Fruit fly (Drosophila melanogaster) whole organism: ENCODE results near the gene msps.

Experiments used
- CG8478 ChIP-seq: fragments of >200 bp; optimal IDR thresholded peaks from 2 replicates; lab custom pipeline; 2018; ENCODE audit warnings: inconsistent platforms
- Dll ChIP-seq: fragments of >200 bp; optimal IDR thresholded peaks from 2 replicates; lab custom pipeline; 2017
- EcR ChIP-seq, 2 experiments: fragments of >200 bp; optimal IDR thresholded peaks; 2 replicates each; lab custom pipeline; 2017; ENCODE audit warnings: missing biosample characterization in 2 of 2, missing genetic modification characterization in 2 of 2, missing genetic modification reagents in 2 of 2
- pan ChIP-seq: fragments of >200 bp; optimal IDR thresholded peaks from 2 replicates; lab custom pipeline; 2017
- psq ChIP-seq: fragments of >200 bp; optimal IDR thresholded peaks from 2 replicates; lab custom pipeline; 2017
- usp ChIP-seq: fragments of >200 bp; optimal IDR thresholded peaks from 2 replicates; lab custom pipeline; 2017; ENCODE audit warnings: missing biosample characterization, missing genetic modification characterization, mixed read lengths

The msps gene

DNA sequence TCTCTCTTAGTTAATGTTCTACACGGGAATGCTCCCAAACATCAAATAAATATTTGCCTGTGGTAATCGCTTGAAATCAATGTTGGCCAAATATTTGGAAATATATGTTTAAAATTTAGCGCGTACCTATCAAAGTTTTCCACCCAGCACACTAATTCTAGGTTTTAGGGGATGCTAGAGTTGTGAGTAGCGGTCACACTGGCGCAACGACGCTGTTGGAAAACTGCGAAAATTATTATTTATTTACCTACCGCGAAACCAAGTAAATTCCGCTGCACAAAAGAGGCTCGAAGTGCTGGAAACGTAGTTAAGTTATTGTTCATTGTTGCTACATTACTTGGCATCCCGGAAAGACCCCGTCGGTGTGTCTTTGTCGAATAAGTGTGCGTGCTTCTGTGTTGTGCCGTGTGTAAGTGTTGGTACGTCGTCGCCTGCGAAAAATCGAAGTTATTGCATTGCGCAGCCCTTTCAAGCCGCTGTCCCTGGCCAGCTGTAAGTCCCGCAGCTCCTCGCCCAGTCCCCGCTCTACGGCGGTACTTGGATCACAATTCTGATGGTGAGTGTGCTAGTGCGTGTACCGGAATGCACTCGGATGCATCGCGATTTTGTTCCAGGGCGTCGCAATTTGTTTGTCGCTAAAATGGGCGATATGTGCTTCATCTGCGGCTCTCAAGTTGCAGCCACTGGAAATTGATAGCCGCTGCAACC lies at the start of gene msps:
Gene msps, plus strand, starts transcription at position 181 of the 708 bp plus-strand sequence.
- TF ChIP-seq EcR (GFP tag; optimal IDR thresholded peaks at IDR 0.05; lab: Kevin White, UChicago) (no peak), psq (lab: Kevin White, UChicago) (no peak), CG8478 (lab: Kevin White, UChicago) (no peak), usp (GFP tag; lab: Kevin White, UChicago) (no peak), pan (lab: Kevin White, UChicago) (no peak), Dll (no peak)

DNA sequence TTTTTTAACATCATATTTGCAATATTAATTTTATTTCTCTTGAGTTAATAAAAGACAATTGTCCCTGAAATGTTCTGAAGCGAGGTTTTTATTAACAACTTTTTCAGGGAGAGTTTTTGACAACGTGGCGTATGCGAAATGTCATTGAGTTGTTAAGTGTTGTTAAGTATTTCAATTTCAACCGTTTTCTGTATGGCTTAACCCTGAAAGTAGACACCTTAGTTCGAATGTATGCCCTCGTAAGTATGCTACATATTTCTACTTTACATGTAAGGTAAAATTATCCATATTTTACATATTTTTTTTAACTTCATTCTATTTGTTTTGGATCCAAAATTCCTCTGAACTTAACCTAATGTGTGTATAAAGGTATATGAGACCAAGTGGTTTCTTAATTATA lies 46.6 kb upstream of the msps start:
- TF ChIP-seq pan (lab: Kevin White, UChicago) (no peak), Dll (no peak), CG8478 (lab: Kevin White, UChicago) (no peak)

DNA sequence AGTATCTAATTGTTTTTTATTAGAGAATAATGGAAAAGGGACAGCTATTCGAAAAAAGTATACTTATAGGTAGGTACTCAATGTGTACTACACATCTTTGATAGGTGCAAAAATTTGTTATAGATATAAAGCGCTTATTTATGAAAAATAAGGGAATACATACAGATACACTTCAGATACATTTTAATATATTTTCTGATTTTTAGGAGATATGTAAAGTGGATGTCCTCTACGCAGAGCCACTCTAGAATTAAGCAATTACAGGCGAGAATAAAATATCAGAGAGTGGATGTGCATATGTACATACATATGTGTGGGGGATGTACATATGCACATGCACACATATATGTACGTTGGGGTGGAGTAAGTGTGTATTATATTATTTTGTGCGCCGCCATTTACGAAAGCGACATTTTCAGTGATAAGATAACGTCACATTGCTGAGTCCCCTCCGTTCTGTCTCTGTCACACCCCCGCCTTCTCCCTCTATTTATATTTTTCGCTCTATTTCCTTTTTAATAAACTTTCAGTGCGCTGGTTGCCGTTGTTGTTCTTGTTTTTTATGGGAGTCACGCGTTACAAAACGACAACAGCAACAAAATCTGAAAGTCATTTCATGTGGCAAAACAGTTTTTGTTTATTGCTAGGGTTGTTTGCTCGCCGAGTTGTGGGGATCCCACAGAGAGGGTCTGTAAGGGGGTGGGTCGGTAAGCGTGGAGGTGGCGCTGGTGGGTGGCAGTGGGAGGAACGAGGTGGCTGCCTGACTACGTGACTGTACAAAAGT lies 45.7 kb upstream of the msps start:
- TF ChIP-seq usp (GFP tag; lab: Kevin White, UChicago) (no peak), EcR (GFP tag; optimal IDR thresholded peaks at IDR 0.05; lab: Kevin White, UChicago) (no peak), pan (lab: Kevin White, UChicago) (no peak)

DNA sequence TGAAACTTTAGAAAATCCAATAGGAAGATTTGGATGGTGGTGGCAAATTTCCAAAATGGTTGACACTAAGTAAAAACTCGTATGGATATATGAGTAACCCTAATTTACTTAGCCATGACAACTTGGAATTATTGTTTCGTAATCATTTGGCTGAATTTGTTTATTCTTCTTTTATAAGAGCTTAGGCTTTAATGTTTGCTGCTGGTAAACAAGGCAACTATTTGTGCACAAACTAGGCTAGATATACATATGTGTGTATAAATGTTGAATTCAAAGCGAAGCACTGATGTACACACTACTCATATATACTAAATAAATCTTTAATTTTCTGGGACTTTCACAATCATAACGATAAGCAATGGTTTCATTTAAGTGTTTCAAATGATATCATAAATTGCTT lies 44.7 kb upstream of the msps start:
- TF ChIP-seq pan (lab: Kevin White, UChicago), result no peak
- no peak for TF ChIP-seq usp (GFP tag; lab: Kevin White, UChicago)
- TF ChIP-seq EcR (GFP tag; optimal IDR thresholded peaks at IDR 0.05; lab: Kevin White, UChicago), result no peak
- no peak for TF ChIP-seq Dll
- TF ChIP-seq psq (lab: Kevin White, UChicago), result no peak
- no peak for TF ChIP-seq CG8478 (lab: Kevin White, UChicago)

DNA sequence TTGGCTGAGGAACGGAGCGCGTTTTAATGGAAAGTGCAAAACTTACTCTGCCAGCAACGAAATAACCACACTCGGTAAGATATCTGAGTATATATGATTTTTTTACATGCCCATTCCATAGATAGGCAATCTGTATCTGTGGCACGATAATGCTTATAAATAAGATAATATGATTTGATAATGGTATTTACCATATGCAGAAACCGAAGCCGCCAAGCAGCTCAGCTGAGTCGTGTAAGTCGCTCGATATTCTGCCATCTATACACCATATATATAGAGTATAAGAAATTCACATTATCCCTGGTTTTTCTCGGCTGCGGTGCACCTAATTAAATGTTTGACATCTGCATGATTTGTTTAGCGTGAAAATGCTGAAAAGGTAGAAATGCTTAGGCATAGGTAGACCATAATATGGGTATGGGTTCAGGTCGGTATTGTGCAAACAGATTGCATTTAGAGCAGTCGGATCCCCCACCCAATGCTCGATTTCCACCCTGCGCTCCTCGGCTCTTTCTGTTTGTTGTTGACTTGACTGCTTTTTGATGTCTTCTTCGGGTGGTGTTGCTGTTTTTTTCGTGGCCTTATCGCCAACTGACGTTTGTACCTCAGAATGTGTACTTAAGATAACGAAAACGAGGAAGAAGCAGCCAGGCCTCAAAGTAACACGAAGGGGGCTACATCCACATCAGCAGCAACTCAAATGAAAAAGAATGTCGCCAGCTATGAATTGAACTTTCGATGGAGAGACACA lies 43.6 kb upstream of the msps start:
- TF ChIP-seq Dll (no peak), psq (lab: Kevin White, UChicago) (no peak), pan (lab: Kevin White, UChicago) (no peak), EcR (GFP tag; optimal IDR thresholded peaks at IDR 0.05; lab: Kevin White, UChicago) (no peak), CG8478 (lab: Kevin White, UChicago) (no peak), usp (GFP tag; lab: Kevin White, UChicago) (no peak)

DNA sequence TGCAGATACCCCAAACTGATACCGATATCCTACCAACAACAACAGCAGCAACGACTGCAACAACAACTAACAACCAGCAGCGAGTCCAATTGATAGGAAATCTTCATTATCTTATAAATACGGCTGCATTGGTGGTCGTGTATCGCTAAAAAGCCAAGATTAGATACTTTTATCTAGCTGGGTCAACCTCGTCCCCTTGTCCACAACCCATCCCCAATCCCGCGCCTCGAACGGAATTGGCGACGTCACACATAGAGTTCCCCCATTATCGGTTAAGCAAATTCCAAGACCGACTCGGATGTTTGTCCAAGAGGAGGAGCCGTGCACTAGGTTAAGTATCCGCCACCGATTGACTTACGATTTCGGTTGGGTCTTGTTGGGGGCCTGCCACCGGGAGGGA lies 42.3 kb upstream of the msps start:
- TF ChIP-seq psq (lab: Kevin White, UChicago), result no peak

DNA sequence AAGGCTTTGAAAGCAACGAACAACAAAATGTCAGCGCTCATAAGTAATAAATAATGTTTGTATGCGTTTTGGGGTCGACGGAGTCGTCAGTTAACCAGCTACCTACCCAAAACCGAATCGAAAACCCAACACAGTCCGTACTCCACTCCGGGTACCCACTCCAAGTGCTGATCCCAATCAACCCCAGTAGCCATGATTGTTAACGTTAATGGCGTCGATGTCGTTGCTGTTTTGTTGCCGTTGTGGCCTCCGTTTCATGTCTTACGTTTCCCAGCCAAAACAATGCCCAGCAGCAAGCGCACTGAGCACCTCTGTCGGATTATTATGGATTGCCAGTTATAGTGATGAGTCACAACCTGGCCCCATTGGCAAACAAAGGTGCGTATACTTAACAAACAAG lies 41.6 kb upstream of the msps start, which contains the start of gene GATAe:
Gene GATAe, plus strand, starts transcription at position 76 of the 400 bp plus-strand sequence.
- TF ChIP-seq CG8478 (lab: Kevin White, UChicago) (no peak), pan (lab: Kevin White, UChicago) (no peak), Dll (no peak), psq (lab: Kevin White, UChicago) (no peak)

DNA sequence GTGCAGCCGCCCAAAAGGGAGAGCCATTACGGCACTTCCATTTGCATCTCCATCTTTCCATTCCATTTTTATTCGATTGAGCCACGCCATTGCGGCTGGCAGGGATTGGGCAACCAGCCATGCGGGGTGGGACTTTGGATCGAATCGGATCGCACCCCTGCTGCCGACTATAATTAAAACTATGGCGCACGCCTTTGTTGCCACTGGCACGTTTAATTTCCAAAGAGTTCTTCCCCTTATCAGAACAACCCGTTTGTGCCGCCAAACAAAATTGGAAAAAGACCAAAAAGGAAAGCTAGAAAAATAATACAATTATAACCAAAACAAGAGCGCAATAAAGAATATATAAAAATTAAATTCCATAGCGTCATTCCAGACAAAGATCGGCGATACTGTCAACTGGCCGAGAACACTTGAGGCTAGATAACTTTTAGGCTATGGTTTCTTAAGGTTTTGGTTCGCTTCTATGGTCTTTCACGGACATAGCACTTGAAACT lies 40.5 kb upstream of the msps start:
- TF ChIP-seq pan (lab: Kevin White, UChicago) (no peak), EcR (GFP tag; optimal IDR thresholded peaks at IDR 0.05; lab: Kevin White, UChicago) (no peak), usp (GFP tag; lab: Kevin White, UChicago) (no peak), CG8478 (lab: Kevin White, UChicago) (no peak), Dll (no peak), psq (lab: Kevin White, UChicago) (no peak)

DNA sequence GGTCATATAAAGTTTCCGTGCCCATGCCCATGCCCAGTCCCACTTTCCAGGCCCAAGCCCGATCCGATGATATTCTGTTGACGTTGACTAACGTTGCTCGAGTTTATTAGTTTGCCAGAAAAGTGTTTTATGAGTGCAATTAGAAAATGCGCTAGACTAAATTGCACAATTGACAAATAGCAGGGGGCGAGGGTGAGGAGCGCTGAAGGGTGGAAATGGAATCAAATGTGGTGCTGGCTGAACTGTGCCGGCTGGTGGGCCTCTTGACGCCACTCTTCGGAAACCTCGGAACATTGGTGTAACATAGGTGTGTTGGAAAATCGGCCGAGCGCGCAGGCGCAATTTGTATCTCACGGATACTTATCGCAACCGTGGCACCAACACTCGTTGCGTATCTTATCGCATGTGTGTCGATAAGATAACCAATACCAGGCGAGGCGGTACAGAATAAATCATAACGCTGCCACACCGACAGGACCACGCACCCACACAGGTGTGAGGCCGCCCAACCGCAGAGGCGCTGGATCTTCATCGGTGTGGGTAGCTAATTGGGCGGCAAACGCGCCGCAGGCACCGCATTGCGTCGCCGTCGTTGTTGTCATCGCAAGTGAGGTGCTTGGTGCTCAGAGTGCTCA lies 38.8 kb upstream of the msps start:
- TF ChIP-seq CG8478 (lab: Kevin White, UChicago) (no peak), usp (GFP tag; lab: Kevin White, UChicago) (no peak), EcR (GFP tag; optimal IDR thresholded peaks at IDR 0.05; lab: Kevin White, UChicago) (no peak), pan (lab: Kevin White, UChicago) (no peak), psq (lab: Kevin White, UChicago) (no peak), Dll (no peak)

DNA sequence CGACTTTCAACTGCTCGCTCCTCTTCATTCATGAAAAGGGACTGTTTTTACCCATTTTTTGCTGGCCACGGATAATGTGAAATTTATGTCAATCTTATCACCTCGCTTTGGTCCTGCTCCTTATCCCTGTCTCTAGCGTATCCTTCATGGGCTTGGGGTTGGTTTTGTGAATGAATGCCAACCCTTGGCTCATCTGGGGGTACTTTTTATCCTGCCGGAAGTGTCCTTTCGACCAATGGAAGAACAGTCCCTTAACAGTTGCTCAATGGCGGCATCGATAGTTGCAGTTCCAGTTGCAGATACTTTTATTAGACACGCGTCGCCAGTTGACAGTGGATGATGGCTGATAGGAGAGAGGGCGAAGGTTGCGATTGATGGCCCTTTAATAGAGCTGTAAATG lies 37.0 kb upstream of the msps start:
- TF ChIP-seq usp (GFP tag; lab: Kevin White, UChicago) (no peak), psq (lab: Kevin White, UChicago) (no peak), pan (lab: Kevin White, UChicago) (no peak), EcR (GFP tag; optimal IDR thresholded peaks at IDR 0.05; lab: Kevin White, UChicago) (no peak), Dll (no peak), CG8478 (lab: Kevin White, UChicago) (no peak)

DNA sequence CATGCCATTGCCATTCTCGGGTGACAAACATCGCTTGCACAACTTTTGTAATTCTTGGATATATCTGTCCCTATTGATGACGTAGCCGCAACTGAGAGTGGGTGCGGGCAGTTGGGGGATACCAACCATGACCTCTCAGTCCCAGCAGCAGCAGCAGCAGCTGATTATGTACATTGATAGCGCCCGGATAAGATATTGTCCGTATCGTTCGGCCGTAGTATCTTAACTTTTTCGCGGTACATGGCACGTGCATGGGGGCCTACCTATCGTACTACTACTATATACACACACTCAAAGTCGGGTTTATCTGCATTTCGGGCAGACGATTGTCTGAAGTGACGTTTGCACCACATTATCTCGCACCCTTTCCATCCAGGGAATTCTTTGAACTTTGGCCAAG lies 36.0 kb upstream of the msps start:
- TF ChIP-seq usp (GFP tag; lab: Kevin White, UChicago), result no peak
- no peak for TF ChIP-seq pan (lab: Kevin White, UChicago)
- no peak for TF ChIP-seq Dll
- no peak for TF ChIP-seq EcR (GFP tag; optimal IDR thresholded peaks at IDR 0.05; lab: Kevin White, UChicago)
- no peak for TF ChIP-seq psq (lab: Kevin White, UChicago)
- TF ChIP-seq CG8478 (lab: Kevin White, UChicago), result no peak
